Fruit fly (Drosophila melanogaster) whole organism: Measurements from ENCODE around the gene CG7991.

Experiments
- CG8478 ChIP-seq: fragments of >200 bp; optimal IDR thresholded peaks from 2 replicates; lab custom pipeline; 2018; ENCODE audit warnings: inconsistent platforms
- Dll ChIP-seq: fragments of >200 bp; optimal IDR thresholded peaks from 2 replicates; lab custom pipeline; 2017
- EcR ChIP-seq, 2 experiments: fragments of >200 bp; optimal IDR thresholded peaks; 2 replicates each; lab custom pipeline; 2017; ENCODE audit warnings: missing biosample characterization in 2 of 2, missing genetic modification characterization in 2 of 2, missing genetic modification reagents in 2 of 2
- pan ChIP-seq: fragments of >200 bp; optimal IDR thresholded peaks from 2 replicates; lab custom pipeline; 2017
- psq ChIP-seq: fragments of >200 bp; optimal IDR thresholded peaks from 2 replicates; lab custom pipeline; 2017
- usp ChIP-seq: fragments of >200 bp; optimal IDR thresholded peaks from 2 replicates; lab custom pipeline; 2017; ENCODE audit warnings: missing biosample characterization, missing genetic modification characterization, mixed read lengths

The CG7991 gene

dm6 chr3L:1735603-1736002 lies 61.1 kb downstream of the CG7991 start, which contains the start of gene Oseg4:
Oseg4 (minus strand) TSS chr3L:1735767.
- no peak for TF ChIP-seq CG8478 (lab: Kevin White, UChicago)
- no peak for TF ChIP-seq usp (GFP tag; lab: Kevin White, UChicago)
- no peak for TF ChIP-seq pan (lab: Kevin White, UChicago)
- no peak for TF ChIP-seq psq (lab: Kevin White, UChicago)
- TF ChIP-seq Dll, result no peak
- TF ChIP-seq EcR (GFP tag; optimal IDR thresholded peaks at IDR 0.05; lab: Kevin White, UChicago), result no peak

dm6 chr3L:1737898-1738322 lies 63.4 kb downstream of the CG7991 start, which contains the start of gene PIG-Wb:
PIG-Wb (minus strand) TSS chr3L:1738106.
- TF ChIP-seq usp (GFP tag; lab: Kevin White, UChicago) (no peak), CG8478 (lab: Kevin White, UChicago) (no peak), Dll (no peak), EcR (GFP tag; optimal IDR thresholded peaks at IDR 0.05; lab: Kevin White, UChicago) (no peak), psq (lab: Kevin White, UChicago) (no peak), pan (lab: Kevin White, UChicago) (no peak)

- TF ChIP-seq psq (lab: Kevin White, UChicago), result no peak
- TF ChIP-seq CG8478 (lab: Kevin White, UChicago), result no peak
- TF ChIP-seq pan (lab: Kevin White, UChicago), result no peak
- TF ChIP-seq Dll, result no peak
- TF ChIP-seq EcR (GFP tag; optimal IDR thresholded peaks at IDR 0.05; lab: Kevin White, UChicago), result no peak
- no peak for TF ChIP-seq usp (GFP tag; lab: Kevin White, UChicago)
Observed at dm6 chr3L:1738375-1739328, 64.1 kb downstream of the CG7991 start, which contains the start of gene Gk2. Gk2 (plus strand) TSS chr3L:1738407.

dm6 chr3L:1739522-1740128 lies 65.1 kb downstream of the CG7991 start:
- no peak for TF ChIP-seq pan (lab: Kevin White, UChicago)
- TF ChIP-seq EcR (GFP tag; optimal IDR thresholded peaks at IDR 0.05; lab: Kevin White, UChicago), result no peak
- TF ChIP-seq CG8478 (lab: Kevin White, UChicago), result no peak

dm6 chr3L:1740129-1740975 lies 65.8 kb downstream of the CG7991 start:
- TF ChIP-seq Dll (no peak), usp (GFP tag; lab: Kevin White, UChicago) (no peak), psq (lab: Kevin White, UChicago) (no peak), pan (lab: Kevin White, UChicago) (no peak), CG8478 (lab: Kevin White, UChicago) (no peak), EcR (GFP tag; optimal IDR thresholded peaks at IDR 0.05; lab: Kevin White, UChicago) (no peak)

dm6 chr3L:1741107-1741506 lies 66.6 kb downstream of the CG7991 start:
- no peak for TF ChIP-seq Dll
- no peak for TF ChIP-seq CG8478 (lab: Kevin White, UChicago)
- TF ChIP-seq pan (lab: Kevin White, UChicago), result no peak
- TF ChIP-seq psq (lab: Kevin White, UChicago), result no peak

dm6 chr3L:1741655-1742551 lies 67.4 kb downstream of the CG7991 start:
- TF ChIP-seq Dll (no peak), usp (GFP tag; lab: Kevin White, UChicago) (no peak), CG8478 (lab: Kevin White, UChicago) (no peak)

dm6 chr3L:1742552-1743097 lies 68.1 kb downstream of the CG7991 start:
- no peak for TF ChIP-seq usp (GFP tag; lab: Kevin White, UChicago)
- no peak for TF ChIP-seq EcR (GFP tag; optimal IDR thresholded peaks at IDR 0.05; lab: Kevin White, UChicago)
- no peak for TF ChIP-seq Dll
- no peak for TF ChIP-seq pan (lab: Kevin White, UChicago)
- TF ChIP-seq psq (lab: Kevin White, UChicago), result no peak
- no peak for TF ChIP-seq CG8478 (lab: Kevin White, UChicago)

- TF ChIP-seq Dll, result no peak
- no peak for TF ChIP-seq usp (GFP tag; lab: Kevin White, UChicago)
- TF ChIP-seq CG8478 (lab: Kevin White, UChicago), result no peak
- no peak for TF ChIP-seq EcR (GFP tag; optimal IDR thresholded peaks at IDR 0.05; lab: Kevin White, UChicago)
- no peak for TF ChIP-seq pan (lab: Kevin White, UChicago)
- no peak for TF ChIP-seq psq (lab: Kevin White, UChicago)
Observed at dm6 chr3L:1745432-1745831, 70.9 kb downstream of the CG7991 start.
